Worm (Caenorhabditis elegans) whole organism, young adult: ENCODE measurements around the gene F40G12.9.

ENCODE experiments used
- B0019.2 ChIP-seq: fragments of 200-800 bp; sonication (Bioruptor generic); conservative IDR thresholded peaks from 2 replicates; pipeline ENCODE4 v1.3.6; 2022; ENCODE audit warnings: missing genetic modification reagents, missing genetic modification characterization, missing compliant biosample characterization
- C17E4.6 ChIP-seq: fragments of 200-800 bp; sonication (Bioruptor generic); IDR thresholded peaks from 2 replicates; pipeline ENCODE4 v1.3.6; 2022; ENCODE audit warnings: missing genetic modification reagents, missing genetic modification characterization, missing compliant biosample characterization
- F22D6.2 ChIP-seq: sonication (generic microtip); optimal IDR thresholded peaks from 2 replicates; lab custom pipeline; 2016; ENCODE audit warnings: mild to moderate bottlenecking, missing genetic modification characterization, missing compliant biosample characterization
- F33H1.4 ChIP-seq: fragments of 200-800 bp; sonication (Bioruptor generic); IDR thresholded peaks from 2 replicates; pipeline ENCODE4 v1.3.6; 2022; ENCODE audit warnings: missing genetic modification reagents, missing genetic modification characterization, missing compliant biosample characterization
- F39B2.1 ChIP-seq: fragments of 200-800 bp; sonication (Bioruptor generic); IDR thresholded peaks from 2 replicates; pipeline ENCODE4 v1.3.6; 2022; ENCODE audit warnings: missing genetic modification reagents, missing genetic modification characterization, missing compliant biosample characterization
- F49E8.2 ChIP-seq: sonication (generic microtip); optimal IDR thresholded peaks from 3 replicates; lab custom pipeline; 2017; ENCODE audit warnings: missing genetic modification characterization, mild to moderate bottlenecking, missing compliant biosample characterization, antibody characterized with exemption, moderate library complexity; ENCODE audit not compliant: insufficient read depth
- F52B5.7 ChIP-seq: sonication (generic microtip); optimal IDR thresholded peaks from 2 replicates; lab custom pipeline; 2016; ENCODE audit warnings: mild to moderate bottlenecking, missing genetic modification characterization, missing compliant biosample characterization
- F57A8.1 ChIP-seq: fragments of 200-800 bp; sonication (Bioruptor generic); optimal IDR thresholded peaks from 2 replicates; lab custom pipeline; 2018; ENCODE audit warnings: mild to moderate bottlenecking, missing genetic modification characterization, moderate library complexity, missing compliant biosample characterization
- T26A5.8 ChIP-seq: sonication (generic microtip); optimal IDR thresholded peaks from 2 replicates; lab custom pipeline; 2016; ENCODE audit warnings: missing genetic modification characterization, missing compliant biosample characterization
- aptf-3 ChIP-seq: fragments of 200-800 bp; sonication (Bioruptor generic); IDR thresholded peaks from 2 replicates; pipeline ENCODE4 v1.3.6; 2022; ENCODE audit warnings: missing genetic modification characterization, missing compliant biosample characterization
- atf-7 ChIP-seq: sonication (generic microtip); optimal IDR thresholded peaks from 2 replicates; lab custom pipeline; 2017; ENCODE audit warnings: mild to moderate bottlenecking, missing genetic modification characterization, missing compliant biosample characterization
- cebp-1 ChIP-seq, 2 experiments: fragments of 200-800 bp in 1 of 2; sonication (Bioruptor generic) in 1 of 2; sonication (generic microtip) in 1 of 2; IDR thresholded peaks in 1 of 2; optimal IDR thresholded peaks in 1 of 2; 2 replicates each; pipeline versions ENCODE4 v1.3.6 to Lab custom; 2017 to 2022; ENCODE audit warnings: missing compliant biosample characterization in 2 of 2, missing genetic modification characterization in 2 of 2, mild to moderate bottlenecking in 1 of 2, missing genetic modification reagents in 1 of 2, moderate library complexity in 1 of 2
- ceh-27 ChIP-seq: fragments of 200-800 bp; sonication (Bioruptor generic); optimal IDR thresholded peaks from 2 replicates; lab custom pipeline; 2018; ENCODE audit warnings: mild to moderate bottlenecking, missing genetic modification characterization, moderate library complexity, missing compliant biosample characterization
- ceh-40 ChIP-seq: fragments of 200-800 bp; sonication (Bioruptor generic); IDR thresholded peaks from 2 replicates; pipeline ENCODE4 v1.3.6; 2022; ENCODE audit warnings: missing genetic modification characterization, missing compliant biosample characterization
- chd-7 ChIP-seq: sonication (generic microtip); optimal IDR thresholded peaks from 2 replicates; lab custom pipeline; 2016; ENCODE audit warnings: mild to moderate bottlenecking, missing genetic modification characterization, moderate library complexity, missing compliant biosample characterization
- die-1 ChIP-seq: sonication (generic microtip); optimal IDR thresholded peaks from 2 replicates; lab custom pipeline; 2016; ENCODE audit warnings: missing genotype, mild to moderate bottlenecking, missing genetic modification characterization, missing compliant biosample characterization
- dpl-1 ChIP-seq: fragments of 150-350 bp; optimal IDR thresholded peaks from 2 replicates; lab custom pipeline; 2014; ENCODE audit warnings: missing biosample characterization, missing genetic modification reagents, missing genetic modification characterization
- efl-1 ChIP-seq: fragments of 150-350 bp; optimal IDR thresholded peaks from 2 replicates; lab custom pipeline; 2014; ENCODE audit warnings: missing biosample characterization, missing genetic modification reagents, missing genetic modification characterization
- egrh-3 ChIP-seq: fragments of 200-800 bp; sonication (Bioruptor generic); IDR thresholded peaks from 2 replicates; pipeline ENCODE4 v1.3.6; 2022; ENCODE audit warnings: missing genetic modification reagents, missing genetic modification characterization, missing compliant biosample characterization
- fkh-3 ChIP-seq: sonication (generic microtip); optimal IDR thresholded peaks from 2 replicates; lab custom pipeline; 2016; ENCODE audit warnings: mild to moderate bottlenecking, missing genetic modification characterization, missing compliant biosample characterization
- lir-1 ChIP-seq: fragments of 200-800 bp; sonication (Bioruptor generic); conservative IDR thresholded peaks from 2 replicates; pipeline ENCODE4 v1.3.6; 2022; ENCODE audit warnings: missing genetic modification reagents, missing genetic modification characterization, missing compliant biosample characterization
- madf-6 ChIP-seq: fragments of 200-800 bp; sonication (Bioruptor generic); IDR thresholded peaks from 2 replicates; pipeline ENCODE4 v1.3.6; 2022; ENCODE audit warnings: missing genetic modification reagents, missing genetic modification characterization, missing compliant biosample characterization
- madf-8 ChIP-seq: fragments of 200-800 bp; sonication (Bioruptor generic); conservative IDR thresholded peaks from 2 replicates; pipeline ENCODE4 v1.3.6; 2022; ENCODE audit warnings: missing genetic modification reagents, missing genetic modification characterization, missing compliant biosample characterization
- mcd-1 ChIP-seq: fragments of 200-800 bp; sonication (Bioruptor generic); IDR thresholded peaks from 2 replicates; pipeline ENCODE4 v1.3.6; 2022; ENCODE audit warnings: missing genetic modification reagents, missing genetic modification characterization, missing compliant biosample characterization
- mes-4 ChIP-seq: sonication (generic microtip); optimal IDR thresholded peaks from 2 replicates; lab custom pipeline; 2016; ENCODE audit warnings: missing genotype, missing genetic modification characterization, missing compliant biosample characterization
- nfya-1 ChIP-seq: sonication (generic microtip); optimal IDR thresholded peaks from 2 replicates; lab custom pipeline; 2017; ENCODE audit warnings: antibody characterized with exemption, missing compliant biosample characterization, missing genetic modification characterization, borderline replicate concordance; ENCODE audit not compliant: insufficient read depth
- nhr-90 ChIP-seq: sonication (generic microtip); optimal IDR thresholded peaks from 2 replicates; lab custom pipeline; 2016; ENCODE audit warnings: missing genotype, mild to moderate bottlenecking, missing genetic modification characterization, missing compliant biosample characterization
- pbrm-1 ChIP-seq: fragments of 200-800 bp; sonication (Bioruptor generic); IDR thresholded peaks from 2 replicates; pipeline ENCODE4 v1.3.6; 2022; ENCODE audit warnings: missing genetic modification reagents, missing genetic modification characterization, missing compliant biosample characterization
- pha-4 ChIP-seq: fragments of 150-350 bp; sonication (generic microtip); optimal IDR thresholded peaks from 2 replicates; lab custom pipeline; 2014; ENCODE audit warnings: missing biosample characterization, missing genetic modification reagents, missing genetic modification characterization
- sea-2 ChIP-seq: fragments of 200-800 bp; sonication (Bioruptor generic); IDR thresholded peaks from 2 replicates; pipeline ENCODE4 v1.3.6; 2022; ENCODE audit warnings: missing genetic modification characterization, missing compliant biosample characterization
- tlf-1 ChIP-seq: fragments of 200-800 bp; sonication (Bioruptor generic); optimal IDR thresholded peaks from 2 replicates; lab custom pipeline; 2018; ENCODE audit warnings: mild to moderate bottlenecking, missing genetic modification characterization, missing compliant biosample characterization
- unc-130 ChIP-seq: sonication (generic microtip); optimal IDR thresholded peaks from 2 replicates; lab custom pipeline; 2016; ENCODE audit warnings: missing genetic modification reagents, missing genetic modification characterization, missing compliant biosample characterization
- zfh-2 ChIP-seq: fragments of 200-800 bp; sonication (Bioruptor generic); conservative IDR thresholded peaks from 2 replicates; pipeline ENCODE4 v1.3.6; 2022; ENCODE audit warnings: missing genetic modification reagents, missing genetic modification characterization, missing compliant biosample characterization
- ztf-6 ChIP-seq: fragments of 200-800 bp; sonication (Bioruptor generic); IDR thresholded peaks from 2 replicates; pipeline ENCODE4 v1.3.6; 2022; ENCODE audit warnings: missing genetic modification reagents, missing genetic modification characterization, missing compliant biosample characterization

Gene F40G12.9

DNA sequence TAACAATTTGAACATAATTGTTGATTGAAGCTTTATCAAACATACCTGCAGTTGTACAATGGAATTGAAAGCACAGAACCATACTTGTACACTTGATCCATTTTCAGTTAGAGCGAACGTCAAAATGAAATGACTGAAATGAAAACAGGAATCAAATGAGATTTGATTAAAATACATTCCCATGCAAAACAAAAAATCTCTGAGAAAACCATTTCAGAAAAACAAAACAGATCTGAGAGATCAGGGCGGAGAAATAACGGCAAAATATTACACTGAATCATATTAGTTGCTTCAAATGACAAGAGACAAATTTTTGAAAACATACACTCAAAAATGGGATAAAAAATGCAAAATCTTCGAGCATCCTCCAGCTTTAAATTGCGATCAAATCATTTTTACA is 2.7 kb upstream of the F40G12.9 start, which contains the start of gene srt-33:
TSS of gene srt-33 (minus strand) at position 101 of the 400 bp plus-strand sequence.
- no peak for TF ChIP-seq cebp-1 (GFP tag; IDR thresholded peaks at IDR 0.05; lab: Robert Waterston, UW)
- TF ChIP-seq cebp-1 (tag; optimal IDR thresholded peaks at IDR 0.05; lab: Kevin White, UChicago) = no peak
- no peak for TF ChIP-seq ceh-40 (GFP tag; lab: Robert Waterston, UW)
- TF ChIP-seq F33H1.4 (GFP tag; lab: Robert Waterston, UW) = no peak
- no peak for TF ChIP-seq mes-4 (tag; lab: Kevin White, UChicago)
- no peak for TF ChIP-seq pha-4
- no peak for TF ChIP-seq lir-1 (GFP tag; lab: Robert Waterston, UW)

DNA sequence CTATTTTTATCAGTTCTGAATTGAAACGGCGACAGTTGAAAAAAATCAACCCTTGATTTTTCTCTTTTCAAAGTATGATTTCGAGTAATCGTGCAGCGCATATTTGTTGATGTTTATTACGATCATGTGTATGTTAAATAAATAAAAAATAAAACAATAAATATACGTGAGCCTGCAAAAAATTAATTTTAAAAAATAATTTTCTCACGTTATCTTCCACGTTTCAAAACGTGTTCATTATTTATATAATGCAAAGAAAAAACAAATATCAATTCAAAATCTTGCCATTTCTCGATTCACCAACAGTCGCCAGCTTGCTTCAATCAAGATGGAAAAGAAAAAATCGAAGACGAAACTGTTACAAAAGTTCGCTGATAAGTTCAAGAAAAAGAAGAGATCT is 782 bp downstream of the F40G12.9 start, which contains the start of gene F40G12.10:
TSS of gene F40G12.10 (plus strand) at position 301 of the 400 bp plus-strand sequence.
- TF ChIP-seq F52B5.7 (tag; lab: Kevin White, UChicago) = no peak
- no peak for TF ChIP-seq chd-7 (tag; lab: Kevin White, UChicago)
- TF ChIP-seq die-1 (tag; lab: Kevin White, UChicago) = no peak
- TF ChIP-seq ceh-27 (GFP tag; lab: Kevin White, UChicago) = no peak
- no peak for TF ChIP-seq tlf-1 (GFP tag; lab: Kevin White, UChicago)
- TF ChIP-seq C17E4.6 = no peak
- no peak for TF ChIP-seq B0019.2 (GFP tag; lab: Robert Waterston, UW)
- TF ChIP-seq F39B2.1 = no peak

DNA sequence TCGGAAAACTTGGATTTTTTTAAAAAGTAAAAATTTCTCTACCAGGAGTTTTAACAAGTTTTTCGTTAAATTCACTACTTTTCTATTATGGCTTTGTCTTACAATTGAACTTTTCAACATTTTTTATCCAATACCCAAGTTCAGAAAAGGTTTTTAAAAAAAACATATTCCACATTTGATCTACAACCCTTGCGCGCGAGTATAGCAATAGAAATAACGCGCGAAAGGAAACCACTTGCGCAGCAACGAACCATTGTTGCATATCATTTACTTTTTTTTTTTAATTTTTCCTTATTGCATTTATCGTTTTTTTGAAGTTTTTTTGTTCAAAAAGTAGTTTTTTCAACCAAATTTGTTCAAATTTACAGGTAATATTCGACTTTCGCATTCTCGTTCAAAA is 3.3 kb downstream of the F40G12.9 start, which contains the start of gene F40G12.11:
TSS of gene F40G12.11 (plus strand) at position 369 of the 400 bp plus-strand sequence.
- TF ChIP-seq dpl-1 (GFP tag; lab: Kevin White, UChicago) (peak; percentile 34), atf-7 (tag; lab: Kevin White, UChicago) (no peak), unc-130 (GFP tag; lab: Kevin White, UChicago) (no peak), madf-8 (GFP tag; lab: Robert Waterston, UW) (0 out of 2 replicates have a peak, but pooled peaks have one; percentile 18), aptf-3 (GFP tag; lab: Robert Waterston, UW) (no peak), madf-6 (peak; percentile 52; the same call in 1 of the 2 replicates), efl-1 (peak; percentile 78), F22D6.2 (tag; lab: Kevin White, UChicago) (no peak)

DNA sequence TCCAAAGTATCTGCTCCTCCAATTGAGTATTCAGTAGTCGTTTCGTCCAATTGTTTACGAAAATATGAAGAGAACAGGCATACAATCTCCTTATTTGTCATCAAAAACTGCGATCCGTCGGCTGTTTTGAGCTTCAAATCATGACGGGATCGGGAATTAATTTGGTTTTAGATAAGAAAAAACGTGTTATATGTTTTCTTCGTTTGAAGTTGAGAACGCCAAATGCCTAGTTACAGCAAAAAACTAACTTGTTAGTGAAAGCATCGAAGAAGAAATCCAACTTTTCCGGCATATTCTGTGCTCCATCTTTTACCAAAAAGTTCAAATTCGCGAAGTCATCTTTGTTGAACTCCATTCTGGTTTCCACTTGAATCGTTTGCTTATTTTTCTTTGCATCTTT is 6.9 kb downstream of the F40G12.9 start, which contains the start of gene F14D7.1:
TSS of gene F14D7.1 (minus strand) at position 101 of the 400 bp plus-strand sequence.
- TF ChIP-seq sea-2 (no peak), T26A5.8 (tag; lab: Kevin White, UChicago) (no peak), zfh-2 (GFP tag; lab: Robert Waterston, UW) (no peak), fkh-3 (no peak), F49E8.2 (tag; lab: Kevin White, UChicago) (no peak), atf-7 (tag; lab: Kevin White, UChicago) (no peak), F57A8.1 (no peak), nhr-90 (no peak), mcd-1 (GFP tag; lab: Robert Waterston, UW) (no peak), ztf-6 (GFP tag; lab: Robert Waterston, UW) (no peak), nfya-1 (no peak), egrh-3 (no peak), pbrm-1 (GFP tag; lab: Robert Waterston, UW) (no peak)
- TF ChIP-seq, all 124 proteins: peak for 0
